Worm (Caenorhabditis elegans) whole organism, mixed stage, embryonic: ENCODE data around the gene F08B4.8.

Source experiments
- M03D4.4 ChIP-seq: sonication (generic microtip); optimal IDR thresholded peaks from 2 replicates; lab custom pipeline; 2017; ENCODE audit warnings: mild to moderate bottlenecking, missing genetic modification characterization, missing compliant biosample characterization
- bed-3 ChIP-seq: fragments of 200-800 bp; sonication (Bioruptor generic); optimal IDR thresholded peaks from 3 replicates; lab custom pipeline; 2018; ENCODE audit warnings: mild to moderate bottlenecking, missing genetic modification characterization, moderate library complexity, missing compliant biosample characterization
- blmp-1 ChIP-seq: fragments of 150-350 bp; optimal IDR thresholded peaks from 2 replicates; lab custom pipeline; 2014; ENCODE audit warnings: missing biosample characterization, missing genetic modification characterization
- ceh-39 ChIP-seq: fragments of 150-350 bp; optimal IDR thresholded peaks from 2 replicates; lab custom pipeline; 2014; ENCODE audit warnings: missing biosample characterization, missing genetic modification characterization
- ceh-43 ChIP-seq: fragments of 200-800 bp; sonication (Bioruptor generic); optimal IDR thresholded peaks from 2 replicates; lab custom pipeline; 2018; ENCODE audit warnings: mild to moderate bottlenecking, missing genetic modification characterization, moderate library complexity, missing compliant biosample characterization
- ceh-83 ChIP-seq: fragments of 200-800 bp; sonication (Bioruptor generic); optimal IDR thresholded peaks from 2 replicates; lab custom pipeline; 2018; ENCODE audit warnings: mild to moderate bottlenecking, missing genetic modification characterization, missing compliant biosample characterization
- ces-1 ChIP-seq: fragments of 150-350 bp; optimal IDR thresholded peaks from 2 replicates; lab custom pipeline; 2014; ENCODE audit warnings: missing biosample characterization, missing genetic modification reagents, missing genetic modification characterization
- cnd-1 ChIP-seq: fragments of 200-800 bp; sonication (Bioruptor generic); optimal IDR thresholded peaks from 2 replicates; lab custom pipeline; 2018; ENCODE audit warnings: mild to moderate bottlenecking, missing genetic modification characterization, missing compliant biosample characterization
- drap-1 ChIP-seq: fragments of 200-800 bp; sonication (Bioruptor generic); optimal IDR thresholded peaks from 3 replicates; lab custom pipeline; 2018; ENCODE audit warnings: mild to moderate bottlenecking, missing genetic modification characterization, missing compliant biosample characterization
- elt-1 ChIP-seq: sonication (generic microtip); optimal IDR thresholded peaks from 2 replicates; lab custom pipeline; 2017; ENCODE audit warnings: missing genetic modification characterization, mild to moderate bottlenecking, missing compliant biosample characterization, antibody characterized with exemption, moderate library complexity, borderline replicate concordance; ENCODE audit not compliant: insufficient read depth
- elt-3 ChIP-seq: fragments of 150-350 bp; optimal IDR thresholded peaks from 2 replicates; lab custom pipeline; 2014; ENCODE audit warnings: missing biosample characterization, missing genetic modification characterization
- ham-2 ChIP-seq: fragments of 200-800 bp; sonication (Bioruptor generic); optimal IDR thresholded peaks from 2 replicates; lab custom pipeline; 2018; ENCODE audit warnings: mild to moderate bottlenecking, missing genetic modification characterization, missing compliant biosample characterization
- hlh-1 ChIP-seq: fragments of 150-350 bp; optimal IDR thresholded peaks from 2 replicates; lab custom pipeline; 2014; ENCODE audit warnings: missing biosample characterization, missing genetic modification reagents, missing genetic modification characterization
- lin-13 ChIP-seq: fragments of 150-350 bp; optimal IDR thresholded peaks from 2 replicates; lab custom pipeline; 2014; ENCODE audit warnings: missing biosample characterization, missing genetic modification characterization
- lin-32 ChIP-seq: fragments of 200-800 bp; sonication (Bioruptor generic); optimal IDR thresholded peaks from 2 replicates; lab custom pipeline; 2018; ENCODE audit warnings: mild to moderate bottlenecking, missing genetic modification characterization, missing compliant biosample characterization
- lsy-2 ChIP-seq: fragments of 150-350 bp; optimal IDR thresholded peaks from 2 replicates; lab custom pipeline; 2014; ENCODE audit warnings: missing biosample characterization, missing genetic modification characterization
- mab-5 ChIP-seq: fragments of 150-350 bp; optimal IDR thresholded peaks from 2 replicates; lab custom pipeline; 2014; ENCODE audit warnings: missing biosample characterization, missing genetic modification characterization
- mep-1 ChIP-seq: fragments of 150-350 bp; optimal IDR thresholded peaks from 2 replicates; lab custom pipeline; 2017; ENCODE audit warnings: missing biosample characterization, missing genetic modification reagents, missing genetic modification characterization, inconsistent platforms
- mls-2 ChIP-seq: sonication (generic microtip); optimal IDR thresholded peaks from 2 replicates; lab custom pipeline; 2016; ENCODE audit warnings: mild to moderate bottlenecking, missing genetic modification characterization, moderate library complexity, missing compliant biosample characterization
- nhr-12 ChIP-seq: fragments of 150-350 bp; optimal IDR thresholded peaks from 2 replicates; lab custom pipeline; 2014; ENCODE audit warnings: missing biosample characterization, missing genetic modification characterization
- nhr-2 ChIP-seq: fragments of 150-350 bp; optimal IDR thresholded peaks from 2 replicates; lab custom pipeline; 2014; ENCODE audit warnings: missing biosample characterization, missing genetic modification characterization
- nhr-237 ChIP-seq: fragments of 150-350 bp; optimal IDR thresholded peaks from 2 replicates; lab custom pipeline; 2014; ENCODE audit warnings: missing biosample characterization, missing genetic modification characterization
- nhr-28 ChIP-seq: fragments of 150-350 bp; optimal IDR thresholded peaks from 2 replicates; lab custom pipeline; 2014; ENCODE audit warnings: missing biosample characterization, missing genetic modification characterization
- nhr-76 ChIP-seq: sonication (generic microtip); optimal IDR thresholded peaks from 2 replicates; lab custom pipeline; 2017; ENCODE audit warnings: missing biosample characterization, missing genetic modification characterization
- pha-4 ChIP-seq: fragments of 150-350 bp; optimal IDR thresholded peaks from 2 replicates; lab custom pipeline; 2018; ENCODE audit warnings: missing biosample characterization, missing genetic modification reagents, missing genetic modification characterization
- sem-2 ChIP-seq: fragments of 200-800 bp; sonication (Bioruptor generic); optimal IDR thresholded peaks from 2 replicates; lab custom pipeline; 2018; ENCODE audit warnings: mild to moderate bottlenecking, missing genetic modification characterization, missing compliant biosample characterization
- snpc-4 ChIP-seq: fragments of 150-350 bp; optimal IDR thresholded peaks from 2 replicates; lab custom pipeline; 2014; ENCODE audit warnings: missing biosample characterization, missing genetic modification characterization
- sptf-1 ChIP-seq: sonication (generic microtip); optimal IDR thresholded peaks from 2 replicates; lab custom pipeline; 2017; ENCODE audit warnings: mild to moderate bottlenecking, missing genetic modification characterization, moderate library complexity, missing compliant biosample characterization
- unc-120 ChIP-seq: sonication (generic microtip); optimal IDR thresholded peaks from 2 replicates; lab custom pipeline; 2017; ENCODE audit warnings: missing genetic modification characterization, missing compliant biosample characterization; ENCODE audit not compliant: poor library complexity, severe bottlenecking
- unc-39 ChIP-seq: fragments of 150-350 bp; optimal IDR thresholded peaks from 2 replicates; lab custom pipeline; 2014; ENCODE audit warnings: missing biosample characterization, missing genetic modification characterization
- unc-62 ChIP-seq: fragments of 150-350 bp; optimal IDR thresholded peaks from 2 replicates; lab custom pipeline; 2014; ENCODE audit warnings: missing biosample characterization, missing genetic modification reagents, missing genetic modification characterization
- ztf-11 ChIP-seq: fragments of 150-350 bp; optimal IDR thresholded peaks from 2 replicates; lab custom pipeline; 2014; ENCODE audit warnings: missing biosample characterization, missing genetic modification characterization

F08B4.8 gene

ce11 chrIV:8638761-8639160 is 38.6 kb upstream of the F08B4.8 start, which contains the start of gene F42A9.9:
F42A9.9 (minus strand) TSS chrIV:8638861.
- no peak for TF ChIP-seq ham-2 (GFP tag; lab: Kevin White, UChicago)
- no peak for TF ChIP-seq unc-120 (tag; lab: Kevin White, UChicago)
- no peak for TF ChIP-seq sptf-1 (tag; lab: Kevin White, UChicago)
- no peak for TF ChIP-seq blmp-1 (tag; lab: Kevin White, UChicago)
- no peak for TF ChIP-seq ceh-43 (GFP tag; lab: Kevin White, UChicago)
- TF ChIP-seq elt-3 (tag; lab: Kevin White, UChicago): no peak
- TF ChIP-seq cnd-1 (tag; lab: Kevin White, UChicago): no peak
- TF ChIP-seq nhr-76 (tag; lab: Kevin White, UChicago): no peak
- TF ChIP-seq, all 35 proteins: peak for 0

DNA sequence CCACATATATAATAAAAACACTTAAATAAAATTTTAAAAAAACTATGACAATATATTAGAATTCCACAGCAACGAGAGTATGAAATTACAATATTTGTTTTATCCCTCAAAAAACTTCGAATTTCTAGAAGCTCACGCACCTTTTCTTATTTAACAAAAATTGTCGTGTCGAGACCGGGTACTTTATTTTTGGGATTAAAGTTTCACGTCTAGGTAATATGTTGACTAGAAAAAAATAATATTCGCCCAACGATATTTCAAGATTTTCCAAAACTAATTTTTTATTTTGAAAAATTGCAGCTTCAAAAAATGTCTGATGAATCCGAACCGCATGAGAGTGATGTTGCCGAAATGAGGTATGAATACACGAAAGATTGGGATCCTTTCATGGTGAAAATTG is 33.0 kb upstream of the F08B4.8 start, which contains the start of gene C49C8.3:
C49C8.3 (plus strand) TSS at position 301 of the 400 bp plus-strand sequence.
- TF ChIP-seq nhr-76 (tag; lab: Kevin White, UChicago) (no peak), unc-120 (tag; lab: Kevin White, UChicago) (no peak), nhr-237 (no peak), nhr-2 (tag; lab: Kevin White, UChicago) (no peak), elt-3 (tag; lab: Kevin White, UChicago) (no peak), elt-1 (no peak), mep-1 (tag; lab: Kevin White, UChicago) (no peak), unc-62 (GFP tag; lab: Kevin White, UChicago) (no peak), ceh-43 (GFP tag; lab: Kevin White, UChicago) (no peak), bed-3 (no peak), M03D4.4 (tag; lab: Kevin White, UChicago) (no peak), nhr-12 (tag; lab: Kevin White, UChicago) (no peak), ztf-11 (tag; lab: Kevin White, UChicago) (no peak), ceh-39 (no peak), pha-4 (no peak)
- TF ChIP-seq, all 35 proteins: peak for 0

DNA sequence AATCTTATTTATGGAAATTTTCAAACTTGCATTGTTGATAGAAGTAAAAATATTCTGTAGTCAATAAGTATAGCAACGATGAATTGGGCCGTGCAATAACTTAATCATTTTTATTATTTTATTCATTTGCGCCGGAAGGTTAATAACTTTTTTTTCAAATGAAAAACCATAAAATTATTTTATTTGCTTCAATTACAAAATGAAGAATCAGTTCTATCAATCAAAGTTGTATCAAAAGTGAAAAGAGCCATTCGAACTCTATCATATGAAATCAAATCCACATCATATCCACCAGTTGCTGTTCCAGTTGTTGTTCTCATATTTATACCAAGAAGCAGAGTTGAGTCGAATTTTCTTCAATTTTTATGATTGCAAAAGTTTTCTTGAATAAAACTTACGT is 28.9 kb upstream of the F08B4.8 start, which contains the start of gene cyp-33E1:
cyp-33E1 (minus strand) TSS at position 101 of the 400 bp plus-strand sequence.
- TF ChIP-seq sptf-1 (tag; lab: Kevin White, UChicago) (no peak), mls-2 (tag; lab: Kevin White, UChicago) (no peak), nhr-28 (tag; lab: Kevin White, UChicago) (no peak), ceh-83 (GFP tag; lab: Kevin White, UChicago) (no peak), elt-3 (tag; lab: Kevin White, UChicago) (no peak), snpc-4 (no peak), nhr-12 (tag; lab: Kevin White, UChicago) (no peak), ceh-39 (no peak), ces-1 (no peak), unc-39 (tag; lab: Kevin White, UChicago) (no peak), sem-2 (GFP tag; lab: Kevin White, UChicago) (no peak)

ce11 chrIV:8650696-8651095 is 26.7 kb upstream of the F08B4.8 start, which contains the start of gene C49C8.2:
C49C8.2 (plus strand) TSS chrIV:8651088.
- TF ChIP-seq M03D4.4 (tag; lab: Kevin White, UChicago) (no peak), unc-120 (tag; lab: Kevin White, UChicago) (no peak), bed-3 (no peak), sem-2 (GFP tag; lab: Kevin White, UChicago) (no peak), mep-1 (tag; lab: Kevin White, UChicago) (no peak), unc-39 (tag; lab: Kevin White, UChicago) (no peak), snpc-4 (no peak), unc-62 (GFP tag; lab: Kevin White, UChicago) (no peak), ceh-43 (GFP tag; lab: Kevin White, UChicago) (no peak)
- TF ChIP-seq, all 35 proteins: peak for 0

DNA sequence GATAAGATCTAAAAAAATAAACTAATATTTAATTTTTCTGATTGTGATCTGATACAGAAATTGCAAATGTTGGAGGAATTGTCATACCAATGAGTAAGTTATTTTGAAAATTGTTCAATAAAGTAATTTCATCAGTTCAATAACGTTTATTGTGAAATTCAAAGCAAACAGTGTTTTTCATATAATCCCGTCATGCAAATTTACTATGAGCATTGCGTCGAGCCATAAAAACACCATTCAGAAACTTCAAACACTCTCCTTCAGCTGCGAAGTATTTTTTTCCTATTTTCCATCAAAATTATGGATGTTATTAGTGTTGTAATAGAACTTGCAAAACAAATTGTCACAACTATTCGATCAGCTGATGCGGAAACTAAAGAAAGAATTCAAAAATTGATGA is 25.6 kb upstream of the F08B4.8 start, which contains the start of gene C49C8.8:
C49C8.8 (plus strand) TSS at position 301 of the 400 bp plus-strand sequence.
- TF ChIP-seq hlh-1 (tag; lab: Kevin White, UChicago): no peak
- no peak for TF ChIP-seq nhr-2 (tag; lab: Kevin White, UChicago)
- TF ChIP-seq lsy-2 (tag; lab: Kevin White, UChicago): no peak
- TF ChIP-seq lin-32 (GFP tag; lab: Kevin White, UChicago): no peak
- TF ChIP-seq bed-3: no peak
- TF ChIP-seq lin-13 (tag; lab: Kevin White, UChicago): no peak
- no peak for TF ChIP-seq nhr-28 (tag; lab: Kevin White, UChicago)
- no peak for TF ChIP-seq drap-1
- no peak for TF ChIP-seq mab-5 (tag; lab: Kevin White, UChicago)
- no peak for TF ChIP-seq nhr-76 (tag; lab: Kevin White, UChicago)
